Fruit fly (Drosophila melanogaster) S2 (cell line): ENCODE results near the gene EMC5.

Experiments used
- CG8478 ChIP-seq: fragments of >200 bp; optimal IDR thresholded peaks from 2 replicates; lab custom pipeline; 2018
- CTCF ChIP-seq, 2 experiments: fragments of >200 bp; optimal IDR thresholded peaks; 2 replicates each; lab custom pipeline; 2018

dm6 chr2L:19018266-19018665, 30.8 kb downstream of the EMC5 start:
- no peak for TF ChIP-seq CTCF (optimal IDR thresholded peaks at IDR 0.05; lab: Kevin White, UChicago)
- no peak for TF ChIP-seq CG8478 (lab: Kevin White, UChicago)
